Worm (Caenorhabditis elegans) whole organism, young adult: ENCODE data around the gene col-180.

Experiments
- B0019.2 ChIP-seq: fragments of 200-800 bp; sonication (Bioruptor generic); conservative IDR thresholded peaks from 2 replicates; pipeline ENCODE4 v1.3.6; 2022; ENCODE audit warnings: missing genetic modification reagents, missing genetic modification characterization, missing compliant biosample characterization
- B0035.1 ChIP-seq: sonication (generic microtip); optimal IDR thresholded peaks from 2 replicates; lab custom pipeline; 2016; ENCODE audit warnings: missing genetic modification characterization, mild to moderate bottlenecking, missing compliant biosample characterization, missing genotype, missing genetic modification reagents
- B0336.3 ChIP-seq: fragments of 200-800 bp; sonication (Bioruptor generic); IDR thresholded peaks from 2 replicates; pipeline ENCODE4 v1.3.6; 2022; ENCODE audit warnings: missing genetic modification characterization, missing compliant biosample characterization
- C06A6.2 ChIP-seq: fragments of 200-800 bp; sonication (Bioruptor generic); conservative IDR thresholded peaks from 2 replicates; pipeline ENCODE4 v1.3.6; 2022; ENCODE audit warnings: missing genetic modification characterization, missing compliant biosample characterization
- C17E4.6 ChIP-seq: fragments of 200-800 bp; sonication (Bioruptor generic); IDR thresholded peaks from 2 replicates; pipeline ENCODE4 v1.3.6; 2022; ENCODE audit warnings: missing genetic modification reagents, missing genetic modification characterization, missing compliant biosample characterization
- F23B12.7 ChIP-seq: sonication (generic microtip); optimal IDR thresholded peaks from 2 replicates; lab custom pipeline; 2017; ENCODE audit warnings: missing genetic modification characterization, mild to moderate bottlenecking, missing compliant biosample characterization, antibody characterized with exemption, moderate library complexity; ENCODE audit not compliant: insufficient read depth
- F55B11.4 ChIP-seq: sonication (generic microtip); optimal IDR thresholded peaks from 2 replicates; lab custom pipeline; 2016; ENCODE audit warnings: missing compliant biosample characterization, missing genetic modification characterization, borderline replicate concordance; ENCODE audit not compliant: insufficient read depth
- F57C9.4 ChIP-seq: sonication (generic microtip); optimal IDR thresholded peaks from 2 replicates; lab custom pipeline; 2017; ENCODE audit warnings: mild to moderate bottlenecking, missing genetic modification characterization, missing compliant biosample characterization
- T26A5.8 ChIP-seq: sonication (generic microtip); optimal IDR thresholded peaks from 2 replicates; lab custom pipeline; 2016; ENCODE audit warnings: missing genetic modification characterization, missing compliant biosample characterization
- ZK185.1 ChIP-seq: sonication (generic microtip); optimal IDR thresholded peaks from 2 replicates; lab custom pipeline; 2016; ENCODE audit warnings: mild to moderate bottlenecking, missing genetic modification characterization, missing compliant biosample characterization; ENCODE audit not compliant: poor library complexity, severe bottlenecking
- aptf-2 ChIP-seq: fragments of 200-800 bp; sonication (Bioruptor generic); conservative IDR thresholded peaks from 2 replicates; pipeline ENCODE4 v1.3.6; 2022; ENCODE audit warnings: missing genetic modification reagents, missing genetic modification characterization, missing compliant biosample characterization
- atf-7 ChIP-seq: sonication (generic microtip); optimal IDR thresholded peaks from 2 replicates; lab custom pipeline; 2017; ENCODE audit warnings: mild to moderate bottlenecking, missing genetic modification characterization, missing compliant biosample characterization
- athp-1 ChIP-seq: sonication (generic microtip); optimal IDR thresholded peaks from 2 replicates; lab custom pipeline; 2017; ENCODE audit warnings: mild to moderate bottlenecking, missing genetic modification characterization, missing compliant biosample characterization
- bed-2 ChIP-seq: fragments of 200-800 bp; sonication (Bioruptor generic); IDR thresholded peaks from 2 replicates; pipeline ENCODE4 v1.3.6; 2022; ENCODE audit warnings: missing genetic modification reagents, missing genetic modification characterization, missing compliant biosample characterization
- cebp-1 ChIP-seq, 2 experiments: fragments of 200-800 bp in 1 of 2; sonication (Bioruptor generic) in 1 of 2; sonication (generic microtip) in 1 of 2; IDR thresholded peaks in 1 of 2; optimal IDR thresholded peaks in 1 of 2; 2 replicates each; pipeline versions ENCODE4 v1.3.6 to Lab custom; 2017 to 2022; ENCODE audit warnings: missing compliant biosample characterization in 2 of 2, missing genetic modification characterization in 2 of 2, mild to moderate bottlenecking in 1 of 2, missing genetic modification reagents in 1 of 2, moderate library complexity in 1 of 2
- ceh-58 ChIP-seq: fragments of 200-800 bp; sonication (Bioruptor generic); IDR thresholded peaks from 2 replicates; pipeline ENCODE4 v1.3.6; 2022; ENCODE audit warnings: missing genetic modification characterization, missing compliant biosample characterization
- ekl-4 ChIP-seq: fragments of 200-800 bp; sonication (Bioruptor generic); IDR thresholded peaks from 2 replicates; pipeline ENCODE4 v1.3.6; 2022; ENCODE audit warnings: missing genetic modification reagents, missing genetic modification characterization, missing compliant biosample characterization
- ets-4 ChIP-seq: fragments of 200-800 bp; sonication (Bioruptor generic); optimal IDR thresholded peaks from 2 replicates; lab custom pipeline; 2018; ENCODE audit warnings: mild to moderate bottlenecking, missing genetic modification characterization, missing compliant biosample characterization
- hrde-1 ChIP-seq: sonication (generic microtip); optimal IDR thresholded peaks from 2 replicates; lab custom pipeline; 2016; ENCODE audit warnings: missing genetic modification characterization, mild to moderate bottlenecking, missing compliant biosample characterization, moderate library complexity, missing genotype, missing genetic modification reagents, borderline replicate concordance
- lin-26 ChIP-seq: fragments of 200-800 bp; sonication (Bioruptor generic); IDR thresholded peaks from 2 replicates; pipeline ENCODE4 v1.3.6; 2022; ENCODE audit warnings: missing genetic modification reagents, missing genetic modification characterization, missing compliant biosample characterization
- lin-35 ChIP-seq, 3 experiments: fragments of 150-350 bp in 2 of 3; sonication (generic microtip) in 1 of 3; optimal IDR thresholded peaks; 2 replicates each; lab custom pipeline; 2014 to 2018; ENCODE audit warnings: missing biosample characterization in 3 of 3, missing genetic modification characterization in 3 of 3, missing genetic modification reagents in 3 of 3
- lin-54 ChIP-seq: fragments of 200-800 bp; sonication (Bioruptor generic); optimal IDR thresholded peaks from 2 replicates; lab custom pipeline; 2018; ENCODE audit warnings: mild to moderate bottlenecking, missing genetic modification characterization, missing compliant biosample characterization
- madf-3 ChIP-seq: fragments of 200-800 bp; sonication (Bioruptor generic); IDR thresholded peaks from 2 replicates; pipeline ENCODE4 v1.3.6; 2022; ENCODE audit warnings: missing genetic modification reagents, missing genetic modification characterization, missing compliant biosample characterization
- madf-6 ChIP-seq: fragments of 200-800 bp; sonication (Bioruptor generic); IDR thresholded peaks from 2 replicates; pipeline ENCODE4 v1.3.6; 2022; ENCODE audit warnings: missing genetic modification reagents, missing genetic modification characterization, missing compliant biosample characterization
- mcd-1 ChIP-seq: fragments of 200-800 bp; sonication (Bioruptor generic); IDR thresholded peaks from 2 replicates; pipeline ENCODE4 v1.3.6; 2022; ENCODE audit warnings: missing genetic modification reagents, missing genetic modification characterization, missing compliant biosample characterization
- nfyb-1 ChIP-seq: fragments of 200-800 bp; sonication (Bioruptor generic); IDR thresholded peaks from 2 replicates; pipeline ENCODE4 v1.3.6; 2022; ENCODE audit warnings: missing genetic modification reagents, missing genetic modification characterization, missing compliant biosample characterization
- nhr-179 ChIP-seq: sonication (generic microtip); optimal IDR thresholded peaks from 2 replicates; lab custom pipeline; 2016; ENCODE audit warnings: mild to moderate bottlenecking, missing genetic modification characterization, missing compliant biosample characterization
- nhr-27 ChIP-seq: fragments of 200-800 bp; sonication (Bioruptor generic); optimal IDR thresholded peaks from 2 replicates; lab custom pipeline; 2018; ENCODE audit warnings: mild to moderate bottlenecking, missing genetic modification characterization, moderate library complexity, missing compliant biosample characterization
- nhr-80 ChIP-seq: sonication (generic microtip); optimal IDR thresholded peaks from 2 replicates; lab custom pipeline; 2016; ENCODE audit warnings: missing genetic modification characterization, missing compliant biosample characterization
- pha-4 ChIP-seq: fragments of 150-350 bp; sonication (generic microtip); optimal IDR thresholded peaks from 2 replicates; lab custom pipeline; 2014; ENCODE audit warnings: missing biosample characterization, missing genetic modification reagents, missing genetic modification characterization
- snpc-1.1 ChIP-seq: sonication (generic microtip); optimal IDR thresholded peaks from 2 replicates; lab custom pipeline; 2017; ENCODE audit warnings: missing genetic modification characterization, mild to moderate bottlenecking, missing compliant biosample characterization, antibody characterized with exemption, moderate library complexity, missing genotype, missing genetic modification reagents; ENCODE audit not compliant: insufficient read depth
- snpc-1.3 ChIP-seq: sonication (generic microtip); optimal IDR thresholded peaks from 2 replicates; lab custom pipeline; 2017; ENCODE audit warnings: missing genetic modification characterization, mild to moderate bottlenecking, missing compliant biosample characterization, antibody characterized with exemption, moderate library complexity, missing genotype, missing genetic modification reagents; ENCODE audit not compliant: insufficient read depth
- xnd-1 ChIP-seq: sonication (generic microtip); optimal IDR thresholded peaks from 2 replicates; lab custom pipeline; 2016; ENCODE audit warnings: missing genotype, missing genetic modification reagents, missing genetic modification characterization, missing compliant biosample characterization
- ztf-22 ChIP-seq: fragments of 200-800 bp; sonication (Bioruptor generic); optimal IDR thresholded peaks from 2 replicates; lab custom pipeline; 2018; ENCODE audit warnings: mild to moderate bottlenecking, missing genetic modification characterization, moderate library complexity, missing compliant biosample characterization
- ztf-25 ChIP-seq: fragments of 200-800 bp; sonication (Bioruptor generic); IDR thresholded peaks from 2 replicates; pipeline ENCODE4 v1.3.6; 2022; ENCODE audit warnings: missing genetic modification reagents, missing genetic modification characterization, missing compliant biosample characterization

The col-180 gene

DNA sequence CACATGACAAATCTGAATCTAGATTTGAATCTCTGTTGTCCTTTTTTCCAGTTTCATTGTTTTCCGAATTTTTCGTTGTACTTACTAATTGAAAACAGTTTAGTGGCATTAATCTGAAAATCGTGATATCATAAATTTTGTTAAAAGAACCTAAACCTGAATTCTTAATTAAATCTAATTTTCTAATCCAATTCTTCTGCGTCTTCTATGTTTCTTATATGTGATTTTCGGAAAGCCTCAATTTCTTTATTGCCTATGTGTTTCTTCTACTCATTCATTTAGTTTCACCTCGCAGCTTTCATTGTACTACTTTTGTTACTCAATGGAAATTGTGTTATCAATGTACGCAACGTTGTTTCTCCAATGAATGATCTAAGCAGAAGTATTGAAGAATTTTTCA is 31.6 kb upstream of the col-180 start:
- TF ChIP-seq ZK185.1 (tag; lab: Kevin White, UChicago): no peak
- TF ChIP-seq C06A6.2 (GFP tag; lab: Robert Waterston, UW): no peak
- no peak for TF ChIP-seq B0019.2 (GFP tag; lab: Robert Waterston, UW)
- no peak for TF ChIP-seq cebp-1 (GFP tag; IDR thresholded peaks at IDR 0.05; lab: Robert Waterston, UW)
- TF ChIP-seq cebp-1 (tag; optimal IDR thresholded peaks at IDR 0.05; lab: Kevin White, UChicago): no peak
- no peak for TF ChIP-seq madf-6
- TF ChIP-seq lin-26 (GFP tag; lab: Robert Waterston, UW): no peak
- TF ChIP-seq T26A5.8: no peak
- no peak for TF ChIP-seq nfyb-1 (GFP tag; lab: Robert Waterston, UW)
- no peak for TF ChIP-seq ztf-25 (GFP tag; lab: Robert Waterston, UW)
- no peak for TF ChIP-seq bed-2 (GFP tag; lab: Robert Waterston, UW)
- no peak for TF ChIP-seq B0336.3 (GFP tag; lab: Robert Waterston, UW)
- no peak for TF ChIP-seq F23B12.7 (tag; lab: Kevin White, UChicago)
- TF ChIP-seq snpc-1.1 (tag; lab: Kevin White, UChicago): no peak
- TF ChIP-seq, all 124 proteins: peak for 0

DNA sequence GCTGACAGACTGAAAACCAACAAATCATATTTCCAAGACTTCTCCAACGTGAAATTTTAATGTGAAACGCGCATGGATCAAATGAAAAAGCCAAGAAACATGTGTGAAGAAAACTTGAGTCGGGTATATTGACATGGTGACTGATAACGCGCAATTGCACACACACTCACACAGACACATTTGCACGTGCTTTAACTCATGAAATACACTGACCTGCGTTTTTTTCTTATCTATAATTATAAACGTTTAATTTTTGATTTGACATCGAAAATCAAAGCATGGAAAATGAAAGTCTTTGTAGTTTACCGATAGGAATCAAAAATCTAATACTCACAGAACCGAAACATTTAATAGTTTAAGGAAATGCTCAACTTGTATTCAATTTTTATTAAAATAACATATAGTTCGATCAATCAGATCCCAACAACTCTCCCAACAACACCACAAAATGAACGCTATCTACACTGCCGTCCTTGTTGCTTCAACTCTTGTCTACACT is 26.6 kb upstream of the col-180 start, which contains the start of gene nspa-9:
nspa-9 (plus strand) TSS at position 449 of the 499 bp plus-strand sequence.
- TF ChIP-seq nhr-80 (tag; lab: Kevin White, UChicago) (peak; percentile 86), atf-7 (tag; lab: Kevin White, UChicago) (peak; percentile 9), F57C9.4 (tag; lab: Kevin White, UChicago) (no peak), xnd-1 (tag; lab: Kevin White, UChicago) (no peak), pha-4 (peak; percentile 38)

DNA sequence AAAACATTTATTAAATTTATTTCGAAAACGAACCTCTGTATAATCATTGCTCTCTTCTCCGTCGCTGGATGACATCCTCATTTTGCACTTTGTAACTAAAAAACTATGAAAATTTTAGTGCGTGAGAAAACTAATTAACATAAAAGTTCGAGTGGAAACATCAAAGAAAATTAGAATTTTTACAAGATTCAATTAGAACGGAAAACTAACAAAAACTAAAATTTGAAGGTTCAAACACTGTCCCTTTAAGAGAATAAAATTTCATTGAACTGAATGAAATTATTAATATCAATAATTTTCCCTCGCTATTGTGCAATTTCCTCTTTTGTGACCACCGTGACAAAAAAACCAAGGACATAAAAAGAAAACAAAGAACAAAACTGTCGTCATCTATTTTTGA is 25.0 kb upstream of the col-180 start, which contains the start of gene D1053.3:
D1053.3 (minus strand) TSS at position 101 of the 400 bp plus-strand sequence.
- no peak for TF ChIP-seq ekl-4
- TF ChIP-seq ztf-22: no peak
- TF ChIP-seq lin-26 (GFP tag; lab: Robert Waterston, UW): no peak
- TF ChIP-seq aptf-2: no peak
- no peak for TF ChIP-seq F23B12.7 (tag; lab: Kevin White, UChicago)
- no peak for TF ChIP-seq ets-4
- TF ChIP-seq ceh-58 (GFP tag; lab: Robert Waterston, UW): no peak
- no peak for TF ChIP-seq lin-35 (GFP tag; optimal IDR thresholded peaks at IDR 0.05; lab: Kevin White, UChicago)
- no peak for TF ChIP-seq snpc-1.3 (tag; lab: Kevin White, UChicago)
- TF ChIP-seq B0035.1 (tag; lab: Kevin White, UChicago): no peak
- no peak for TF ChIP-seq lin-54 (GFP tag; lab: Kevin White, UChicago)
- TF ChIP-seq madf-3 (GFP tag; lab: Robert Waterston, UW): no peak
- no peak for TF ChIP-seq C17E4.6
- TF ChIP-seq mcd-1 (GFP tag; lab: Robert Waterston, UW): no peak
- no peak for TF ChIP-seq F55B11.4 (tag; lab: Kevin White, UChicago)

DNA sequence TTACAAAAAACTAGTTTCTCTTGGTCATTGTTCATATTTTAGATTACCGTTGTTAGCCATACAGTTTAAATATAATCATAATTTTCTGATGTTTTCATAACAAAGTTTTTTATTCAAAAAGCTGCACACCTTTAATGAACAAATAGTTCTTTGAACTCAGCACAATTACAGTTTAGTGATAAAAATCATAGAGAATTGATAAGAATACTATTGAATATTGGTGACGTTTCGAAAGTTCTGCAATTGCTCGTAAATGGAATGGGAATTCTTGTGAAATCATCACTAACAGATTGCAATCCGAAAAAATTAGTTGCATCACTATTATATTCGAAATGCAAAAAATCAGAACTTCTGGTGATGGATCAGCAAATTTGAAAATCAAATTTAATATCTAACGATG is 22.0 kb upstream of the col-180 start:
- TF ChIP-seq nhr-80 (tag; lab: Kevin White, UChicago) (peak; percentile 4), hrde-1 (tag; lab: Kevin White, UChicago) (no peak), nhr-179 (tag; lab: Kevin White, UChicago) (no peak), athp-1 (tag; lab: Kevin White, UChicago) (no peak), nhr-27 (tag; lab: Kevin White, UChicago) (no peak)
